Worm (Caenorhabditis elegans) whole organism, young adult: ENCODE data around the gene ZK742.6.

Experiments used
- B0336.3 ChIP-seq: fragments of 200-800 bp; sonication (Bioruptor generic); IDR thresholded peaks from 2 replicates; pipeline ENCODE4 v1.3.6; 2022; ENCODE audit warnings: missing genetic modification characterization, missing compliant biosample characterization
- C17E4.6 ChIP-seq: fragments of 200-800 bp; sonication (Bioruptor generic); IDR thresholded peaks from 2 replicates; pipeline ENCODE4 v1.3.6; 2022; ENCODE audit warnings: missing genetic modification reagents, missing genetic modification characterization, missing compliant biosample characterization
- D2030.7 ChIP-seq: fragments of 200-800 bp; sonication (Bioruptor generic); IDR thresholded peaks from 2 replicates; pipeline ENCODE4 v1.3.6; 2022; ENCODE audit warnings: missing genetic modification reagents, missing genetic modification characterization, missing compliant biosample characterization
- F33H1.4 ChIP-seq: fragments of 200-800 bp; sonication (Bioruptor generic); IDR thresholded peaks from 2 replicates; pipeline ENCODE4 v1.3.6; 2022; ENCODE audit warnings: missing genetic modification reagents, missing genetic modification characterization, missing compliant biosample characterization
- F37B4.10 ChIP-seq: fragments of 200-800 bp; sonication (Bioruptor generic); IDR thresholded peaks from 2 replicates; pipeline ENCODE4 v1.3.6; 2022; ENCODE audit warnings: missing genetic modification characterization, missing compliant biosample characterization
- F57A8.1 ChIP-seq: fragments of 200-800 bp; sonication (Bioruptor generic); optimal IDR thresholded peaks from 2 replicates; lab custom pipeline; 2018; ENCODE audit warnings: mild to moderate bottlenecking, missing genetic modification characterization, moderate library complexity, missing compliant biosample characterization
- F57C9.4 ChIP-seq: sonication (generic microtip); optimal IDR thresholded peaks from 2 replicates; lab custom pipeline; 2017; ENCODE audit warnings: mild to moderate bottlenecking, missing genetic modification characterization, missing compliant biosample characterization
- Y53F4B.3 ChIP-seq: fragments of 200-800 bp; sonication (Bioruptor generic); IDR thresholded peaks from 2 replicates; pipeline ENCODE4 v1.3.6; 2022; ENCODE audit warnings: missing genetic modification reagents, missing genetic modification characterization, missing compliant biosample characterization
- Y53G8AR.9 ChIP-seq: fragments of 200-800 bp; sonication (Bioruptor generic); conservative IDR thresholded peaks from 2 replicates; pipeline ENCODE4 v1.3.6; 2022; ENCODE audit warnings: missing genetic modification reagents, missing genetic modification characterization, missing compliant biosample characterization
- aptf-3 ChIP-seq: fragments of 200-800 bp; sonication (Bioruptor generic); IDR thresholded peaks from 2 replicates; pipeline ENCODE4 v1.3.6; 2022; ENCODE audit warnings: missing genetic modification characterization, missing compliant biosample characterization
- atf-7 ChIP-seq: sonication (generic microtip); optimal IDR thresholded peaks from 2 replicates; lab custom pipeline; 2017; ENCODE audit warnings: mild to moderate bottlenecking, missing genetic modification characterization, missing compliant biosample characterization
- attf-3 ChIP-seq: fragments of 200-800 bp; sonication (Bioruptor generic); conservative IDR thresholded peaks from 2 replicates; pipeline ENCODE4 v1.3.6; 2022; ENCODE audit warnings: missing genetic modification reagents, missing genetic modification characterization, missing compliant biosample characterization
- attf-6 ChIP-seq: fragments of 200-800 bp; sonication (Bioruptor generic); IDR thresholded peaks from 2 replicates; pipeline ENCODE4 v1.3.6; 2022; ENCODE audit warnings: missing genetic modification reagents, missing genetic modification characterization, missing compliant biosample characterization
- ccch-3 ChIP-seq: fragments of 200-800 bp; sonication (Bioruptor generic); optimal IDR thresholded peaks from 2 replicates; lab custom pipeline; 2018; ENCODE audit warnings: mild to moderate bottlenecking, missing genetic modification characterization, missing compliant biosample characterization
- cebp-1 ChIP-seq, 2 experiments: fragments of 200-800 bp in 1 of 2; sonication (Bioruptor generic) in 1 of 2; sonication (generic microtip) in 1 of 2; IDR thresholded peaks in 1 of 2; optimal IDR thresholded peaks in 1 of 2; 2 replicates each; pipeline versions ENCODE4 v1.3.6 to Lab custom; 2017 to 2022; ENCODE audit warnings: missing compliant biosample characterization in 2 of 2, missing genetic modification characterization in 2 of 2, mild to moderate bottlenecking in 1 of 2, missing genetic modification reagents in 1 of 2, moderate library complexity in 1 of 2
- ceh-40 ChIP-seq: fragments of 200-800 bp; sonication (Bioruptor generic); IDR thresholded peaks from 2 replicates; pipeline ENCODE4 v1.3.6; 2022; ENCODE audit warnings: missing genetic modification characterization, missing compliant biosample characterization
- chd-7 ChIP-seq: sonication (generic microtip); optimal IDR thresholded peaks from 2 replicates; lab custom pipeline; 2016; ENCODE audit warnings: mild to moderate bottlenecking, missing genetic modification characterization, moderate library complexity, missing compliant biosample characterization
- dpff-1 ChIP-seq: sonication (generic microtip); optimal IDR thresholded peaks from 2 replicates; lab custom pipeline; 2017; ENCODE audit warnings: mild to moderate bottlenecking, missing genetic modification characterization, missing compliant biosample characterization
- egl-44 ChIP-seq: fragments of 200-800 bp; sonication (Bioruptor generic); IDR thresholded peaks from 2 replicates; pipeline ENCODE4 v1.3.6; 2022; ENCODE audit warnings: missing genetic modification reagents, missing genetic modification characterization, missing compliant biosample characterization
- ekl-4 ChIP-seq: fragments of 200-800 bp; sonication (Bioruptor generic); IDR thresholded peaks from 2 replicates; pipeline ENCODE4 v1.3.6; 2022; ENCODE audit warnings: missing genetic modification reagents, missing genetic modification characterization, missing compliant biosample characterization
- ets-4 ChIP-seq: fragments of 200-800 bp; sonication (Bioruptor generic); optimal IDR thresholded peaks from 2 replicates; lab custom pipeline; 2018; ENCODE audit warnings: mild to moderate bottlenecking, missing genetic modification characterization, missing compliant biosample characterization
- fkh-3 ChIP-seq: sonication (generic microtip); optimal IDR thresholded peaks from 2 replicates; lab custom pipeline; 2016; ENCODE audit warnings: mild to moderate bottlenecking, missing genetic modification characterization, missing compliant biosample characterization
- hsf-1 ChIP-seq: fragments of 200-800 bp; sonication (Bioruptor generic); IDR thresholded peaks from 2 replicates; pipeline ENCODE4 v1.3.6; 2022; ENCODE audit warnings: missing genetic modification reagents, missing genetic modification characterization, missing compliant biosample characterization
- lsl-1 ChIP-seq: fragments of 200-800 bp; sonication (Bioruptor generic); optimal IDR thresholded peaks from 2 replicates; lab custom pipeline; 2018; ENCODE audit warnings: mild to moderate bottlenecking, missing genetic modification characterization, moderate library complexity, missing compliant biosample characterization
- madf-3 ChIP-seq: fragments of 200-800 bp; sonication (Bioruptor generic); IDR thresholded peaks from 2 replicates; pipeline ENCODE4 v1.3.6; 2022; ENCODE audit warnings: missing genetic modification reagents, missing genetic modification characterization, missing compliant biosample characterization
- mel-28 ChIP-seq: sonication (generic microtip); optimal IDR thresholded peaks from 2 replicates; lab custom pipeline; 2016; ENCODE audit warnings: borderline replicate concordance, mild to moderate bottlenecking, missing genetic modification characterization, missing compliant biosample characterization
- mes-4 ChIP-seq: sonication (generic microtip); optimal IDR thresholded peaks from 2 replicates; lab custom pipeline; 2016; ENCODE audit warnings: missing genotype, missing genetic modification characterization, missing compliant biosample characterization
- pbrm-1 ChIP-seq: fragments of 200-800 bp; sonication (Bioruptor generic); IDR thresholded peaks from 2 replicates; pipeline ENCODE4 v1.3.6; 2022; ENCODE audit warnings: missing genetic modification reagents, missing genetic modification characterization, missing compliant biosample characterization
- rec-8 ChIP-seq, 2 experiments: sonication (generic microtip); optimal IDR thresholded peaks; 2 replicates each; lab custom pipeline; 2016; ENCODE audit warnings: mild to moderate bottlenecking in 2 of 2, missing genetic modification characterization in 2 of 2, missing genetic modification reagents in 2 of 2, missing genotype in 2 of 2, missing biosample characterization in 1 of 2, missing compliant biosample characterization in 1 of 2, moderate library complexity in 1 of 2
- repo-1 ChIP-seq: sonication (generic microtip); optimal IDR thresholded peaks from 2 replicates; lab custom pipeline; 2017; ENCODE audit warnings: mild to moderate bottlenecking, missing genetic modification characterization, missing compliant biosample characterization
- rpc-1 ChIP-seq, 2 experiments: fragments of 150-350 bp in 1 of 2; sonication (generic microtip) in 1 of 2; optimal IDR thresholded peaks; 2 replicates each; lab custom pipeline; 2014 to 2018; ENCODE audit warnings: missing biosample characterization in 1 of 2, missing genetic modification characterization in 1 of 2, missing genetic modification reagents in 1 of 2, missing genotype in 1 of 2
- tbp1 ChIP-seq: fragments of 200-800 bp; sonication (Bioruptor generic); optimal IDR thresholded peaks from 2 replicates; lab custom pipeline; 2018; ENCODE audit warnings: mild to moderate bottlenecking, missing genetic modification characterization, missing compliant biosample characterization
- ztf-25 ChIP-seq: fragments of 200-800 bp; sonication (Bioruptor generic); IDR thresholded peaks from 2 replicates; pipeline ENCODE4 v1.3.6; 2022; ENCODE audit warnings: missing genetic modification reagents, missing genetic modification characterization, missing compliant biosample characterization
- ztf-28 ChIP-seq: fragments of 200-800 bp; sonication (Bioruptor generic); IDR thresholded peaks from 2 replicates; pipeline ENCODE4 v1.3.6; 2022; ENCODE audit warnings: missing genetic modification reagents, missing genetic modification characterization, missing compliant biosample characterization
- ztf-3 ChIP-seq: fragments of 200-800 bp; sonication (Bioruptor generic); optimal IDR thresholded peaks from 2 replicates; lab custom pipeline; 2018; ENCODE audit warnings: mild to moderate bottlenecking, missing genetic modification characterization, missing compliant biosample characterization

The ZK742.6 gene

ce11 chrV:7803563-7803962 is 11.2 kb downstream of the ZK742.6 start:
- TF ChIP-seq lsl-1 (GFP tag; lab: Kevin White, UChicago), result peak; percentile 71
- no peak for TF ChIP-seq ceh-40
- TF ChIP-seq F33H1.4, result peak; percentile 80
- TF ChIP-seq, all 124 proteins: peak for 2

- TF ChIP-seq D2030.7 (GFP tag; lab: Robert Waterston, UW) (no peak), Y53F4B.3 (GFP tag; lab: Robert Waterston, UW) (no peak), rec-8 (tag; optimal IDR thresholded peaks at IDR 0.05; lab: Kevin White, UChicago) (no peak), cebp-1 (GFP tag; IDR thresholded peaks at IDR 0.05; lab: Robert Waterston, UW) (no peak), cebp-1 (tag; optimal IDR thresholded peaks at IDR 0.05; lab: Kevin White, UChicago) (no peak), ekl-4 (GFP tag; lab: Robert Waterston, UW) (no peak), chd-7 (no peak), ets-4 (GFP tag; lab: Kevin White, UChicago) (no peak), F57C9.4 (tag; lab: Kevin White, UChicago) (no peak), F37B4.10 (no peak), fkh-3 (tag; lab: Kevin White, UChicago) (no peak), ccch-3 (no peak), atf-7 (tag; lab: Kevin White, UChicago) (no peak), dpff-1 (tag; lab: Kevin White, UChicago) (no peak), egl-44 (GFP tag; lab: Robert Waterston, UW) (no peak)
Measured at ce11 chrV:7798079-7798478, 16.7 kb downstream of the ZK742.6 start, which contains the start of gene ZK742.7. Gene ZK742.7 (plus strand): TSS chrV:7798379.

DNA sequence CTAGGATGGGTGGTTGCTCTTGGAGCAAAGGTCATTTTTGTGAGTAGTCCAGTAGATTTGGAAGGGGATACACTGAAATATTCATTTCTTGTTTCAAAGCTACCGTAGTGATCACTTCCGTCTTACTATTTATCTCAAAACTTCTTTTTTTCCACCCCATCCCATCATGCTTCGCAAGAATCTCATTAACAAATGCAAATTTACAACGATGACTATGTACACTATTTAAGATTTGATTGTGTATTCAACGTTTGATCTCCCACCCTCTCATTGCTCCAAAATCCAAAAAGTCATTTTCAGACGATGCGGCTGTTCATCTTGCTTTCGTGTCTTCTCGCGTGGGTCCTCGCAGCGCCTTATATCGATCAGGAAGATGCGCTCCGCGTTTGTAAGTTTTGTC is 21.7 kb downstream of the ZK742.6 start, which contains the start of gene flp-21:
Gene flp-21, plus strand, starts transcription at position 301 of the 400 bp plus-strand sequence.
- no peak for TF ChIP-seq Y53G8AR.9 (GFP tag; lab: Robert Waterston, UW)
- no peak for TF ChIP-seq ztf-28 (GFP tag; lab: Robert Waterston, UW)
- TF ChIP-seq tbp1 (GFP tag; lab: Kevin White, UChicago), result no peak
- TF ChIP-seq C17E4.6 (GFP tag; lab: Robert Waterston, UW), result no peak
- TF ChIP-seq ztf-3 (GFP tag; lab: Kevin White, UChicago), result no peak
- no peak for TF ChIP-seq attf-3 (GFP tag; lab: Robert Waterston, UW)
- TF ChIP-seq aptf-3, result no peak
- TF ChIP-seq F57A8.1, result no peak
- no peak for TF ChIP-seq pbrm-1 (GFP tag; lab: Robert Waterston, UW)
- TF ChIP-seq rpc-1 (optimal IDR thresholded peaks at IDR 0.05; lab: Kevin White, UChicago), result no peak
- TF ChIP-seq rpc-1 (tag; optimal IDR thresholded peaks at IDR 0.05; lab: Kevin White, UChicago), result no peak
- no peak for TF ChIP-seq attf-6 (GFP tag; lab: Robert Waterston, UW)
- TF ChIP-seq ets-4 (GFP tag; lab: Kevin White, UChicago), result no peak
- TF ChIP-seq B0336.3 (GFP tag; lab: Robert Waterston, UW), result no peak
- no peak for TF ChIP-seq hsf-1 (GFP tag; lab: Robert Waterston, UW)
- no peak for TF ChIP-seq mes-4 (tag; lab: Kevin White, UChicago)
- TF ChIP-seq mel-28 (tag; lab: Kevin White, UChicago), result no peak
- TF ChIP-seq, all 124 proteins: peak for 0

ce11 chrV:7786639-7787038 is 28.1 kb downstream of the ZK742.6 start:
- TF ChIP-seq madf-3 (GFP tag; lab: Robert Waterston, UW), result 0 out of 2 replicates have a peak, but pooled peaks have one; percentile 4
- TF ChIP-seq repo-1 (tag; lab: Kevin White, UChicago), result no peak
- no peak for TF ChIP-seq ztf-25 (GFP tag; lab: Robert Waterston, UW)
